Worm (Caenorhabditis elegans) whole organism, L2 larva: ENCODE results near the gene C54D10.3.

ENCODE experiments used
- ceh-82 ChIP-seq: fragments of 150-350 bp; optimal IDR thresholded peaks from 2 replicates; lab custom pipeline; 2014; ENCODE audit warnings: missing biosample characterization, missing genetic modification characterization
- dmd-4 ChIP-seq: sonication (generic microtip); optimal IDR thresholded peaks from 2 replicates; lab custom pipeline; 2017; ENCODE audit warnings: missing biosample characterization, missing genetic modification characterization
- lsy-2 ChIP-seq, 2 experiments: fragments of 150-350 bp in 1 of 2; sonication (generic microtip) in 1 of 2; optimal IDR thresholded peaks; 2 replicates each; lab custom pipeline; 2014 to 2017; ENCODE audit warnings: missing biosample characterization in 2 of 2, missing genetic modification characterization in 2 of 2
- mdl-1 ChIP-seq, 2 experiments: fragments of 150-350 bp in 1 of 2; sonication (generic microtip) in 1 of 2; optimal IDR thresholded peaks; 2 replicates each; lab custom pipeline; 2017; ENCODE audit warnings: missing biosample characterization in 2 of 2, missing genetic modification characterization in 2 of 2
- nhr-237 ChIP-seq: fragments of 150-350 bp; optimal IDR thresholded peaks from 2 replicates; lab custom pipeline; 2014; ENCODE audit warnings: missing biosample characterization, missing genetic modification characterization
- nhr-25 ChIP-seq: fragments of 150-350 bp; sonication (generic microtip); optimal IDR thresholded peaks from 3 replicates; lab custom pipeline; 2014; ENCODE audit warnings: missing biosample characterization, missing genetic modification characterization
- sma-9 ChIP-seq, 2 experiments: fragments of 150-350 bp in 1 of 2; sonication (generic microtip) in 1 of 2; optimal IDR thresholded peaks; 2 replicates each; lab custom pipeline; 2014 to 2016; ENCODE audit warnings: missing genetic modification characterization in 2 of 2, mild to moderate bottlenecking in 1 of 2, missing biosample characterization in 1 of 2, missing compliant biosample characterization in 1 of 2, missing genetic modification reagents in 1 of 2, moderate library complexity in 1 of 2
- snpc-4 ChIP-seq: fragments of 150-350 bp; optimal IDR thresholded peaks from 2 replicates; lab custom pipeline; 2014; ENCODE audit warnings: missing biosample characterization, missing genetic modification characterization

ce11 chrV:12417277-12417676 is 1.1 kb upstream of the C54D10.3 start, which contains the start of gene cdr-3:
- TF ChIP-seq ceh-82 (tag; lab: Kevin White, UChicago) (no peak), mdl-1 (tag; optimal IDR thresholded peaks at IDR 0.05; lab: Kevin White, UChicago) (no peak), sma-9 (GFP tag; optimal IDR thresholded peaks at IDR 0.05; lab: Kevin White, UChicago) (no peak), sma-9 (tag; optimal IDR thresholded peaks at IDR 0.05; lab: Kevin White, UChicago) (no peak), lsy-2 (tag; optimal IDR thresholded peaks at IDR 0.05; lab: Kevin White, UChicago) (no peak), nhr-25 (tag; lab: Kevin White, UChicago) (no peak), dmd-4 (tag; lab: Kevin White, UChicago) (no peak), nhr-237 (tag; lab: Kevin White, UChicago) (no peak), snpc-4 (tag; lab: Kevin White, UChicago) (no peak)
